Fruit fly (Drosophila melanogaster) whole organism, prepupa: Measurements from ENCODE around the gene CG9626.

Source experiments
- CG10669 ChIP-seq: fragments of 200-800 bp; sonication (Bioruptor generic); optimal IDR thresholded peaks from 3 replicates; lab custom pipeline; 2018; ENCODE audit warnings: missing biosample characterization, mild to moderate bottlenecking, missing genetic modification characterization, moderate library complexity
- CG11294 ChIP-seq: fragments of 200-800 bp; sonication (Bioruptor generic); IDR thresholded peaks from 2 replicates; pipeline ENCODE4 v1.3.6; 2022; ENCODE audit warnings: missing biosample characterization, missing genetic modification characterization
- CG15336 ChIP-seq: fragments of 200-800 bp; sonication (Bioruptor generic); IDR thresholded peaks from 2 replicates; pipeline ENCODE4 v1.3.6; 2022; ENCODE audit warnings: missing biosample characterization, missing genetic modification characterization
- CG1621 ChIP-seq: fragments of 200-800 bp; sonication (Bioruptor generic); optimal IDR thresholded peaks from 3 replicates; lab custom pipeline; 2018; ENCODE audit warnings: missing biosample characterization, mild to moderate bottlenecking, missing genetic modification characterization
- CG16779 ChIP-seq: fragments of 200-800 bp; sonication (Bioruptor generic); optimal IDR thresholded peaks from 3 replicates; lab custom pipeline; 2017; ENCODE audit warnings: missing biosample characterization, mild to moderate bottlenecking, missing genetic modification characterization
- CG31627 ChIP-seq: fragments of 200-800 bp; sonication (Bioruptor generic); optimal IDR thresholded peaks from 3 replicates; lab custom pipeline; 2016; ENCODE audit warnings: missing biosample characterization, missing genetic modification characterization
- CG6163 ChIP-seq: fragments of 200-800 bp; sonication (Bioruptor generic); IDR thresholded peaks from 3 replicates; pipeline ENCODE4 v1.3.6; 2022; ENCODE audit warnings: missing biosample characterization, missing genetic modification characterization
- CG6276 ChIP-seq: fragments of 200-800 bp; sonication (Bioruptor generic); optimal IDR thresholded peaks from 2 replicates; lab custom pipeline; 2017; ENCODE audit warnings: missing biosample characterization, mild to moderate bottlenecking, missing genetic modification characterization
- CG6854 ChIP-seq: fragments of 200-800 bp; sonication (Bioruptor generic); optimal IDR thresholded peaks from 2 replicates; lab custom pipeline; 2017; ENCODE audit warnings: missing biosample characterization, mild to moderate bottlenecking, missing genetic modification characterization
- CG8119 ChIP-seq: fragments of 200-800 bp; sonication (Bioruptor generic); IDR thresholded peaks from 3 replicates; pipeline ENCODE4 v1.3.6; 2022; ENCODE audit warnings: missing biosample characterization, missing genetic modification characterization
- Eip78C ChIP-seq: fragments of 200-800 bp; sonication (Bioruptor generic); peaks from one replicate; lab custom pipeline; 2016; ENCODE audit warnings: missing biosample characterization, missing genetic modification characterization
- Hr38 ChIP-seq: sonication (Bioruptor generic); optimal IDR thresholded peaks from 2 replicates; lab custom pipeline; 2016; ENCODE audit warnings: missing biosample characterization, missing genetic modification characterization
- Hr4 ChIP-seq: fragments of 200-800 bp; sonication (Bioruptor generic); optimal IDR thresholded peaks from 3 replicates; lab custom pipeline; 2016; ENCODE audit warnings: missing biosample characterization, missing genetic modification characterization
- Met ChIP-seq: fragments of 200-800 bp; sonication (Bioruptor generic); optimal IDR thresholded peaks from 3 replicates; lab custom pipeline; 2016; ENCODE audit warnings: missing biosample characterization, missing genetic modification characterization
- Smox ChIP-seq: fragments of 200-800 bp; sonication (Bioruptor generic); optimal IDR thresholded peaks from 3 replicates; lab custom pipeline; 2016; ENCODE audit warnings: missing biosample characterization, missing genetic modification characterization
- Sox102F ChIP-seq: fragments of 200-800 bp; sonication (Bioruptor generic); optimal IDR thresholded peaks from 2 replicates; lab custom pipeline; 2016; ENCODE audit warnings: missing biosample characterization, mild to moderate bottlenecking, missing genetic modification characterization
- achi ChIP-seq: fragments of 200-800 bp; sonication (Bioruptor generic); optimal IDR thresholded peaks from 3 replicates; lab custom pipeline; 2016; ENCODE audit warnings: missing biosample characterization, missing genetic modification characterization
- acj6 ChIP-seq: fragments of 200-800 bp; sonication (Bioruptor generic); optimal IDR thresholded peaks from 3 replicates; lab custom pipeline; 2016; ENCODE audit warnings: missing biosample characterization, missing genetic modification characterization
- eg ChIP-seq: fragments of 200-800 bp; sonication (Bioruptor generic); IDR thresholded peaks from 3 replicates; pipeline ENCODE4 v1.3.6; 2022; ENCODE audit warnings: missing biosample characterization, missing genetic modification characterization
- esn ChIP-seq: fragments of 200-800 bp; sonication (Bioruptor generic); optimal IDR thresholded peaks from 2 replicates; lab custom pipeline; 2016; ENCODE audit warnings: missing biosample characterization, mild to moderate bottlenecking, missing genetic modification characterization, moderate library complexity
- fd85E ChIP-seq: fragments of 200-800 bp; sonication (Bioruptor generic); optimal IDR thresholded peaks from 3 replicates; lab custom pipeline; 2016; ENCODE audit warnings: missing biosample characterization, missing genetic modification characterization
- fkh ChIP-seq: fragments of 200-800 bp; sonication (Bioruptor generic); optimal IDR thresholded peaks from 3 replicates; lab custom pipeline; 2017; ENCODE audit warnings: missing biosample characterization, mild to moderate bottlenecking, missing genetic modification characterization, moderate library complexity
- lz ChIP-seq: fragments of 200-800 bp; sonication (Bioruptor generic); optimal IDR thresholded peaks from 3 replicates; lab custom pipeline; 2016; ENCODE audit warnings: missing biosample characterization, missing genetic modification characterization
- net ChIP-seq: fragments of 200-800 bp; sonication (Bioruptor generic); optimal IDR thresholded peaks from 3 replicates; lab custom pipeline; 2016; ENCODE audit warnings: missing biosample characterization, missing genetic modification characterization
- salr ChIP-seq, 2 experiments: fragments of 200-800 bp; sonication (Bioruptor generic); optimal IDR thresholded peaks; 3 replicates each; lab custom pipeline; 2016 to 2018; ENCODE audit warnings: missing biosample characterization in 2 of 2, missing genetic modification characterization in 2 of 2, mild to moderate bottlenecking in 1 of 2
- vri ChIP-seq: fragments of 200-800 bp; sonication (Bioruptor generic); optimal IDR thresholded peaks from 3 replicates; lab custom pipeline; 2016; ENCODE audit warnings: missing biosample characterization, mild to moderate bottlenecking, missing genetic modification characterization

The CG9626 gene

DNA sequence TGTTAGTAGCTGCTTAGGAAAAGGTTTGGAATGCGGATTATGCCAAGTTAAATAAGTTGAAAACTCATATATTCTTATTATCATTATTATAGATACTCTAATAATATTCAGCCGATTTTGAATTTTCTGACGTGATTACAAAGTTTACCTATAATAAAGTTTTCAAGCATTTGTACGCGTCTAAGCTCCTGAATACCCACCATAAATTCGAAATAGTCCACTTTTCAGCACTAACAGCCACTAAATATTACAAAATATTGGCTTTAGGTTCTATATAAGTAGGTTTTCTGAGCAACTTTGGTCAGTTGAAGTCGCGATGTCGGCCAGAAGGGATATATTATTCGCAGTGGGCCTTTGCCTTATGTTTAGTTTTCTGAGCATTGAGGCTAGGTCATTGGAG, 23.2 kb upstream of the CG9626 start, which contains the start of gene CG7443:
CG7443 (plus strand) TSS at position 301 of the 400 bp plus-strand sequence.
- TF ChIP-seq vri (no peak), CG6276 (GFP tag; lab: Kevin White, UChicago) (no peak), CG10669 (GFP tag; lab: Kevin White, UChicago) (no peak), CG1621 (no peak), CG31627 (GFP tag; lab: Kevin White, UChicago) (no peak), lz (GFP tag; lab: Kevin White, UChicago) (no peak), Smox (GFP tag; lab: Kevin White, UChicago) (no peak), esn (GFP tag; lab: Kevin White, UChicago) (no peak), CG8119 (GFP tag; lab: Robert Waterston, UW) (no peak), fd85E (GFP tag; lab: Kevin White, UChicago) (no peak), eg (GFP tag; lab: Robert Waterston, UW) (no peak)

DNA sequence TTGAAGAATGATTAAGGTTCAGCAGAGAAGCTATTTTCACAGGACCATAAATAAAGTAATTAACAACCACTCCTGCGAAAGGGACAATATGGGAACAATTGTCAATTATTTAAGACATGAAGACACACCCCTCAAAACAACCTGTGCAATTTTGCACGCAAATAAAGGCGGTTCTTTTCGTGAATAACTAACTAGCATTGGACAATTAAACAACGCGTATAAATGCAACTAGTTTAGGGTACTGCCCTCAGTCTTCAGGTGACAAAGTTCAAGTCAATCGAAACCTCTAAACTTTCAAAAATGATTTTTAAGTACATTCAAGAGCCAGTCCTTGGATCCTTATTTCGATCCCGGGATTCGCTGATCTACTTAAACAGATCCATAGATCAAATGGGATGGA, 20.7 kb upstream of the CG9626 start, which contains the start of gene Or85a:
Or85a (plus strand) TSS at position 301 of the 400 bp plus-strand sequence.
- TF ChIP-seq fd85E (GFP tag; lab: Kevin White, UChicago), result no peak
- no peak for TF ChIP-seq CG6854 (GFP tag; lab: Kevin White, UChicago)
- no peak for TF ChIP-seq Hr38 (GFP tag; lab: Kevin White, UChicago)
- no peak for TF ChIP-seq Eip78C (GFP tag; lab: Kevin White, UChicago)
- no peak for TF ChIP-seq fkh (GFP tag; lab: Kevin White, UChicago)
- no peak for TF ChIP-seq CG15336 (GFP tag; lab: Robert Waterston, UW)
- TF ChIP-seq, all 60 proteins: peak for 0

DNA sequence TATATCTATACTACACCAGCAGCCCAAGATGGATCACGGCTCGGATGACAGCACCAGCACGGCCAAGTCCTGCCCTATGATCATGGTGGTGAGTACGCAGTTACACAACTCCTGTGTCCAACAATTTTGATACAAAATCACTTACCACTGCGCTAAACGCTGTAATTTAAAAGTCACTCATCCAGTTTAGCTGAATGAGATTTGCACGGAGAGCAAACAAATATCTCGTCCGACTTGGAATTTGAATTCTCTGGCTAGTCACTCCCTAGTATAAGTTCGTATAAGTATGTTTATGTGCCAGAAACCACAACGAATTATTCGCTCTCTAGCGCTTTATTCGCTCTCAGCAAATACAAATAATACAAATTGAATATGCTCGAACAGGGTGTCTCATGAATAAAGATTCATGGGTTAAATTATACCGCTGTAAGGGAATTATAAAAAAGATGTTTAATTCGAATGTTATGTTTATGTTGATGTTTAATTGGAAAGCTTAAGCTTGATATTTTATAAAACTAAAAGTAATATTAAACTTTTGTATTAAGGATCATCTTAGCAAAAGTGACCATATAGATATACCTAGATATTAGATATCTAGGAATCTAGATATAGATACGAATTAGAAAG, 17.0 kb upstream of the CG9626 start:
- peak; percentile 47 for TF ChIP-seq fkh (GFP tag; lab: Kevin White, UChicago)
- peak; percentile 71 for TF ChIP-seq eg (GFP tag; lab: Robert Waterston, UW)
- TF ChIP-seq CG6163 (GFP tag; lab: Robert Waterston, UW), result peak; percentile 54; the same call in 2 of the 3 replicates
- peak; percentile 66; the same call in 2 of the 3 replicates for TF ChIP-seq CG8119 (GFP tag; lab: Robert Waterston, UW)
- TF ChIP-seq net, result peak; percentile 20
- TF ChIP-seq CG15336 (GFP tag; lab: Robert Waterston, UW), result peak; percentile 76
- TF ChIP-seq Hr4 (GFP tag; lab: Kevin White, UChicago), result peak; percentile 51
- TF ChIP-seq esn (GFP tag; lab: Kevin White, UChicago), result no peak
- TF ChIP-seq salr (GFP tag; optimal IDR thresholded peaks at IDR 0.05; lab: Kevin White, UChicago), result no peak

DNA sequence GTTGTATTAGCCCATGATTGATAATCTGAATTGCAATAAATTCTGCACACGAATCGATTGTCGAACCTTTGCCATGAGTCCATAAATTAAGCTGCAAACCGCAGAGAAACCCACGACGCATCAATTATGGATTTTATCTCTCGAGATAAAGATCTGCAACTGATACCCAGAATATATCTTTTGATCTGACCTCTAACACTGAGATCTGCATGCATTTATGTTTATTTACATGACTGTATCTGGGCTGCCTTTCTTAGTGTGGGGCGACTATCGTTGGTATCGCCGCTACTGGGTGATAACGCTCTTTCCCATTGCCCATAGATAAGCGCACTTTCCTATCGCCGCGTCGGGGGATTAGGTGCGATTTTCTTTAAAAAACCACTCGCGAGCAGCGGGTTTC, 16.4 kb upstream of the CG9626 start, which contains the start of gene Ctr1B:
Ctr1B (plus strand) TSS at position 398 of the 400 bp plus-strand sequence.
- TF ChIP-seq Sox102F (no peak), eg (GFP tag; lab: Robert Waterston, UW) (0 out of 3 replicates have a peak, but pooled peaks have one; percentile 39), acj6 (no peak), Eip78C (GFP tag; lab: Kevin White, UChicago) (peak; percentile 53), CG16779 (tag; lab: Kevin White, UChicago) (no peak)

DNA sequence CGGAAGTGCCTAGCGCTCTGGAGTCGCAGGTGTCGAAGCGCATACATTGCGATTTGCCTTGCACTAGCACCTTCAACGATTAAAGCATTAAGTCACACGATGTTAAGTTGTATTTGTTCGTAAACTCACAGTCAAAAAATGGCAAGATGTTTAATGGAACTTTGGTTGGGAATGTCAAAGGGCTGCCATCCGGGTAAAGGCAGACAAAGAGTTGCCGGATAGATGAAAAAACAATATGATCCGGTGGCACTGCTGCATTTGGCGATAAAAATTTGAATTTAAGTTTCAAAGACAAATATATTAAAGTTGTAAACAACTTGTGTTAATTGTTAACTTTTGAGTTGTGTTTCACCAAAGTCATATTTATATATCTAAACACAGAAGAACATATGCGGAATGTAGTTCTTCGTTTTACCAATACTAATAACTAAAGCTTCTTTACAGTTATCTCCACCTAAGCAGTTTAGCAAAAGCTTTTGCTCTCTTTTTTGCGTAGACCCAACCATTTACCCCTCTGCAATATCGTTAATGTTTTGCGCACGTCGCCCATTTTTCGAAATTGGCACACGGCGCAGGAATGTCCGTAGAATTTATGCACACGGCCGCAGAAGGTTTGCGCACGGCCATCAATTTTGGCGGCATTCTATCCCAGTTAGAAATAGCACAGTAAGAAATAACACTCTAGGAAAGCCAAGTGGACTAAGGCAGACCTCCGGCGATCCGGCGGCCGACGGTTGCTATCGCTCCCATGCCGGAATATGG, 15.7 kb upstream of the CG9626 start, which contains the start of gene Coq2:
Coq2 (minus strand) TSS at position 200 of the 762 bp plus-strand sequence.
- TF ChIP-seq achi (GFP tag; lab: Kevin White, UChicago) (no peak), CG6163 (GFP tag; lab: Robert Waterston, UW) (peak; percentile 30; the same call in 1 of the 3 replicates), Met (GFP tag; lab: Kevin White, UChicago) (no peak), CG11294 (GFP tag; lab: Robert Waterston, UW) (no peak), esn (GFP tag; lab: Kevin White, UChicago) (peak; percentile 11)
- TF ChIP-seq, all 60 proteins: peak for 2

DNA sequence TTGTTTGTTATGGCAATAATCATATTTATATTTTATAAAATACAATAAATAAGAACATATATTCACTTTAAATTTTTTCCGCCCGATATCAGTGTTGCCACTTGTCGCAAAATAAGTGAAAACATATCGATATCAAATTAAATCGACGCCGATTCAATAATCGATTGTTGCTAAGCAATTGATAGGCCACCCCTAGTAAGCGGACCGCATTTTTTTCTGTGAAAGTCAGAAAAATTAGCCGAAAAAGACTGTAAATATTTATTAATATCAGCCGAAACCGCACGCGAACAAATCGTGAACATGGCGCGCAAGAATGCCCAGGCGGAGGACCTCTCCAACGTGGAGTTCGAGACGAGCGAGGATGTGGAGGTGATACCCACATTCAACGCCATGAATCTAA, 12.3 kb upstream of the CG9626 start, which contains the start of gene CG7483:
CG7483 (plus strand) TSS at position 171 of the 400 bp plus-strand sequence.
- TF ChIP-seq Eip78C (GFP tag; lab: Kevin White, UChicago) (peak; percentile 52), achi (GFP tag; lab: Kevin White, UChicago) (no peak)
- TF ChIP-seq, all 60 proteins: peak for 1
